Worm (Caenorhabditis elegans) whole organism, early embryonic: ENCODE data around the gene F57G8.7.
"Not testable (repeated sequence)": the region's sequence is repeated elsewhere in the genome, so short reads cannot be mapped to it uniquely, and the experiment has no call there.

Source experiments
- B0310.2 ChIP-seq: sonication (generic microtip); optimal IDR thresholded peaks from 2 replicates; lab custom pipeline; 2016; ENCODE audit warnings: mild to moderate bottlenecking, missing genetic modification characterization, missing compliant biosample characterization
- F13C5.2 ChIP-seq: sonication (generic microtip); optimal IDR thresholded peaks from 2 replicates; lab custom pipeline; 2017; ENCODE audit warnings: mild to moderate bottlenecking, missing genetic modification characterization, inconsistent platforms, missing compliant biosample characterization
- aly-1 ChIP-seq: sonication (generic microtip); optimal IDR thresholded peaks from 2 replicates; lab custom pipeline; 2016; ENCODE audit warnings: missing genetic modification characterization, missing compliant biosample characterization
- ama-1 ChIP-seq: fragments of 150-350 bp; optimal IDR thresholded peaks from 2 replicates; lab custom pipeline; 2014
- ceh-13 ChIP-seq: fragments of 200-800 bp; sonication (Bioruptor generic); optimal IDR thresholded peaks from 2 replicates; lab custom pipeline; 2018; ENCODE audit warnings: mild to moderate bottlenecking, missing genetic modification characterization, missing compliant biosample characterization
- ceh-36 ChIP-seq: sonication (generic microtip); optimal IDR thresholded peaks from 2 replicates; lab custom pipeline; 2016; ENCODE audit warnings: missing genetic modification characterization, inconsistent platforms, missing compliant biosample characterization
- ets-7 ChIP-seq: sonication (generic microtip); optimal IDR thresholded peaks from 2 replicates; lab custom pipeline; 2016; ENCODE audit warnings: missing genotype, missing genetic modification characterization, missing compliant biosample characterization
- flt-1 ChIP-seq: fragments of 200-800 bp; sonication (Bioruptor generic); IDR thresholded peaks from 2 replicates; pipeline ENCODE4 v1.3.6; 2022; ENCODE audit warnings: missing genetic modification characterization, missing compliant biosample characterization
- hmbx-1 ChIP-seq: sonication (generic microtip); optimal IDR thresholded peaks from 2 replicates; lab custom pipeline; 2016; ENCODE audit warnings: mild to moderate bottlenecking, missing genetic modification characterization, missing compliant biosample characterization
- hmg-4 ChIP-seq: fragments of 200-800 bp; sonication (Bioruptor generic); optimal IDR thresholded peaks from 2 replicates; lab custom pipeline; 2018; ENCODE audit warnings: mild to moderate bottlenecking, missing genetic modification characterization, missing compliant biosample characterization
- hnd-1 ChIP-seq: sonication (generic microtip); optimal IDR thresholded peaks from 2 replicates; lab custom pipeline; 2016; ENCODE audit warnings: missing genetic modification characterization, missing compliant biosample characterization
- pes-1 ChIP-seq: fragments of 200-800 bp; sonication (Bioruptor generic); IDR thresholded peaks from 2 replicates; pipeline ENCODE4 v1.3.6; 2022; ENCODE audit warnings: missing genetic modification reagents, missing genetic modification characterization, missing compliant biosample characterization
- scrt-1 ChIP-seq: fragments of 200-800 bp; sonication (Bioruptor generic); IDR thresholded peaks from 2 replicates; pipeline ENCODE4 v1.3.6; 2022; ENCODE audit warnings: missing genetic modification characterization, missing compliant biosample characterization
- sea-1 ChIP-seq: fragments of 200-800 bp; sonication (Bioruptor generic); conservative IDR thresholded peaks from 2 replicates; pipeline ENCODE4 v1.3.6; 2022; ENCODE audit warnings: missing genetic modification characterization, missing compliant biosample characterization
- tbx-11 ChIP-seq: fragments of 200-800 bp; sonication (Bioruptor generic); IDR thresholded peaks from 2 replicates; pipeline ENCODE4 v1.3.6; 2022; ENCODE audit warnings: missing genetic modification characterization, missing compliant biosample characterization
- tbx-37 ChIP-seq: fragments of 200-800 bp; sonication (Bioruptor generic); conservative IDR thresholded peaks from 2 replicates; pipeline ENCODE4 v1.3.6; 2022; ENCODE audit warnings: missing genetic modification reagents, missing genetic modification characterization, missing compliant biosample characterization
- tra-4 ChIP-seq: sonication (generic microtip); optimal IDR thresholded peaks from 2 replicates; lab custom pipeline; 2017; ENCODE audit warnings: missing genetic modification characterization, missing compliant biosample characterization

Gene F57G8.7

ce11 chrV:16317244-16317643 is 11.7 kb upstream of the F57G8.7 start, which contains the start of gene srh-180:
Gene srh-180, plus strand, starts transcription at chrV:16317544.
- TF ChIP-seq tbx-37 (GFP tag; lab: Robert Waterston, UW) = no peak
- TF ChIP-seq B0310.2 (tag; lab: Kevin White, UChicago) = no peak
- no peak for TF ChIP-seq hmbx-1 (tag; lab: Kevin White, UChicago)

DNA sequence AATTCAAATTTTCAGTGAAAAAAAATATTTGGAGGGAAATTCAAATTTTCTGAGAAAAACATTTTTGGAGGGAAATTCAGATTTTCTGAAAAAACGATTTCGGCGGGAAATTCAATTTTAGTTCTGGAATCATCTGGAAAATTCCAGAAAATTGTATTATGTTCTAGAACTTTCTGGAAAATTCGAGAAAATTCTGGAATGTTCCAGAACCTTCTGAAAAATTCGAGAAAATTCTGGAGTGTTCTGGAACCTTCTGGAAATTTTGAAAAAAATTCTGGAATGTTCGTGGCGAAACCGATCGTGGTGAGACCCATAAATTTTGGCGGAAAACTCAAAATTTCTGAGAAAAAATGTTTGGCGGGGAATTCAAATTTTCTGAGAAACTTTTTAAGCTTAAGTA is 6.8 kb upstream of the F57G8.7 start:
- TF ChIP-seq F13C5.2 (tag; lab: Kevin White, UChicago) (no peak), B0310.2 (tag; lab: Kevin White, UChicago) (no peak), hmbx-1 (tag; lab: Kevin White, UChicago) (no peak), hmg-4 (GFP tag; lab: Kevin White, UChicago) (no peak), tbx-11 (GFP tag; lab: Robert Waterston, UW) (no peak), ama-1 (no peak), pes-1 (no peak), tra-4 (tag; lab: Kevin White, UChicago) (no peak), flt-1 (GFP tag; lab: Robert Waterston, UW) (no peak), hnd-1 (tag; lab: Kevin White, UChicago) (no peak), ceh-13 (GFP tag; lab: Kevin White, UChicago) (no peak), ets-7 (tag; lab: Kevin White, UChicago) (no peak), aly-1 (no peak), sea-1 (no peak), ceh-36 (no peak), scrt-1 (GFP tag; lab: Robert Waterston, UW) (no peak)

ce11 chrV:16333412-16333811 is 4.5 kb downstream of the F57G8.7 start, which contains the start of gene srh-167:
Gene srh-167, plus strand, starts transcription at chrV:16333712.
- no peak for TF ChIP-seq ceh-36
- TF ChIP-seq hmbx-1 (tag; lab: Kevin White, UChicago) = no peak

DNA sequence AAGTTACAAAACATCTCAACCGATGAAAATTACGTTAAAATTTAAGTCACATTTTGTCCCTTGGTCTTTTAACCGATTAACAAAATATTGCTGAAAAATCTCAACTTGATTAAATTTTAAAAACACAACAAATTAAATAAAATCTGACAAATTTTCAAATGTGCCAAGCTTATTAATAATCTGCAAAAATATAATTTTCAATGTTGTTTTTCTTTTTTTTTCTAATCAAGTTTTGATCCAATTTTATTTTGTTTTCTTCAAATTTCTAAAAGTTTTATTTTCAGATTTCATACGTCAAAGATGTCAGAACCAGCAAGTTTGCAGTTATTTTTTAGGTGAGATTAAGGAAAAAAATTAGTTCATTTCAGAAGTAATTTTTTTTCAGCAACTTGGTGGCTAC is 7.4 kb downstream of the F57G8.7 start, which contains the start of gene srw-87:
Gene srw-87, plus strand, starts transcription at position 301 of the 400 bp plus-strand sequence.
- TF ChIP-seq F13C5.2 (tag; lab: Kevin White, UChicago) (no peak), ceh-36 (no peak), B0310.2 (tag; lab: Kevin White, UChicago) (no peak), flt-1 (GFP tag; lab: Robert Waterston, UW) (no peak), tbx-37 (GFP tag; lab: Robert Waterston, UW) (no peak), ceh-13 (GFP tag; lab: Kevin White, UChicago) (no peak), ets-7 (tag; lab: Kevin White, UChicago) (no peak), tbx-11 (GFP tag; lab: Robert Waterston, UW) (no peak), hmg-4 (GFP tag; lab: Kevin White, UChicago) (no peak), ama-1 (no peak), tra-4 (tag; lab: Kevin White, UChicago) (no peak), sea-1 (no peak), hmbx-1 (tag; lab: Kevin White, UChicago) (no peak), scrt-1 (GFP tag; lab: Robert Waterston, UW) (no peak), pes-1 (no peak), hnd-1 (tag; lab: Kevin White, UChicago) (no peak), aly-1 (no peak)

ce11 chrV:16338287-16339092 is 9.5 kb downstream of the F57G8.7 start, which contains the start of gene slc-9B.2:
Gene slc-9B.2, plus strand, starts transcription at chrV:16339042.
- not testable (repeated sequence) for TF ChIP-seq F13C5.2 (tag; lab: Kevin White, UChicago); ets-7 (tag; lab: Kevin White, UChicago); aly-1

ce11 chrV:16342258-16342618 is 13.3 kb downstream of the F57G8.7 start, which contains the start of gene nhr-193:
Gene nhr-193, plus strand, starts transcription at chrV:16342308.
- TF ChIP-seq B0310.2 (tag; lab: Kevin White, UChicago) (no peak), aly-1 (no peak), F13C5.2 (tag; lab: Kevin White, UChicago) (no peak), tbx-37 (GFP tag; lab: Robert Waterston, UW) (no peak), hmg-4 (GFP tag; lab: Kevin White, UChicago) (no peak), flt-1 (GFP tag; lab: Robert Waterston, UW) (no peak), pes-1 (no peak), ceh-13 (GFP tag; lab: Kevin White, UChicago) (no peak), hmbx-1 (tag; lab: Kevin White, UChicago) (no peak), tra-4 (tag; lab: Kevin White, UChicago) (no peak), ceh-36 (no peak), tbx-11 (GFP tag; lab: Robert Waterston, UW) (no peak), ama-1 (no peak), hnd-1 (tag; lab: Kevin White, UChicago) (no peak), sea-1 (no peak)

ce11 chrV:16346406-16347108 is 17.6 kb downstream of the F57G8.7 start, which contains the start of the genes W08G11.5 and W08G11.1:
Gene W08G11.5, minus strand, starts transcription at chrV:16346506.
Gene W08G11.1, plus strand, starts transcription at chrV:16347058.
- TF ChIP-seq ceh-13 (GFP tag; lab: Kevin White, UChicago) = no peak
- TF ChIP-seq B0310.2 (tag; lab: Kevin White, UChicago) = no peak
- no peak for TF ChIP-seq tbx-11 (GFP tag; lab: Robert Waterston, UW)
